Worm (Caenorhabditis elegans): ENCODE measurements around the gene C04G6.2.
A peak's percentile ranks its signal among the peaks of the same experiment; 100 is the strongest.

Gene C04G6.2

DNA sequence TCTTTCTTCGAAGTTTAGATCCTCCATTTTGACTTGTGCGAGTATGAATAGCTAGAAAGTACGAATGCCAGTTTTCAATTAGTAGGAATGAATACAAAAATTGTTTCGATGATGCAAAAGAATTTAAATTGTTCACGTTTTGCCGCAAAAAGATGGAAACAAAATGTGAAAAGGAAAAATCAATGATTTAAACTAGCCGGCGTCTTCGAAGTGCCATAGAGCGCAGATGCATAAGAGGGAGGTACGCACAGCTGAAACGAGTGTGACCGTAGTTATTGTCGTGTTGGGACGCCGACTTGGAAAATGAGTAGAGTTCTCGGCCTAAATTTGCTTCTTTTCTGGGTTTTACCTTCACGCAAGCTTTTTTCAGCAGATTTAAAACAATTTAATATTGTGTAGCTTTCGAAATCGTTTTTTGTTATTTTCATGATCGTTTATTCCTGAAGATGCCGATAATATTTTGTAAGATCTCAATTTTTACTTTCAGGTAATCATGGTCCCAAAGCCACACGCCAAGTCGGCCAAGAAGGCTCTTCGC lies 37.8 kb upstream of the C04G6.2 start, which contains the start of the genes ify-1 and rpl-22 (continued):
- TF ChIP-seq attf-3 (GFP tag; conservative IDR thresholded peaks at IDR 0.05), result peak; percentile 65
- peak; percentile 26 for TF ChIP-seq rpc-1 (optimal IDR thresholded peaks at IDR 0.05)
- TF ChIP-seq rpc-1 (tag; optimal IDR thresholded peaks at IDR 0.05), result peak; percentile 4
- peak; percentile 7 for TF ChIP-seq die-1 (tag; optimal IDR thresholded peaks at IDR 0.05)
- no peak for TF ChIP-seq ccch-3 (GFP tag; optimal IDR thresholded peaks at IDR 0.05)
- TF ChIP-seq lsl-1 (GFP tag; optimal IDR thresholded peaks at IDR 0.05), result peak; percentile 95
- TF ChIP-seq T26A5.8 (tag; optimal IDR thresholded peaks at IDR 0.05), result no peak
- peak; percentile 72 for TF ChIP-seq hsf-1 (GFP tag; IDR thresholded peaks at IDR 0.05)
- peak; percentile 37 for TF ChIP-seq mxl-1 (tag; optimal IDR thresholded peaks at IDR 0.05)
- TF ChIP-seq hrde-1 (tag; optimal IDR thresholded peaks at IDR 0.05; ENCODE audit: borderline replicate concordance), result peak; percentile 45
- TF ChIP-seq ceh-91 (GFP tag; IDR thresholded peaks at IDR 0.05), result peak; percentile 89
- peak; percentile 60 for TF ChIP-seq snpc-1.3 (tag; optimal IDR thresholded peaks at IDR 0.05; ENCODE audit: insufficient read depth)
- TF ChIP-seq Y56A3A.18 (GFP tag; IDR thresholded peaks at IDR 0.05), result peak; percentile 67; the same call in 1 of the 2 replicates
- TF ChIP-seq F33H1.4 (GFP tag; IDR thresholded peaks at IDR 0.05), result peak; percentile 96
- peak; percentile 89 for TF ChIP-seq pbrm-1 (GFP tag; IDR thresholded peaks at IDR 0.05)
- TF ChIP-seq nhr-80 (tag; optimal IDR thresholded peaks at IDR 0.05), result peak; percentile 36
- TF ChIP-seq F57C9.4 (tag; optimal IDR thresholded peaks at IDR 0.05), result peak; percentile 6
- TF ChIP-seq cebp-1 (GFP tag; IDR thresholded peaks at IDR 0.05), result no peak
- TF ChIP-seq cebp-1 (tag; optimal IDR thresholded peaks at IDR 0.05), result peak; percentile 76
- peak; percentile 34 for TF ChIP-seq B0261.1 (tag; optimal IDR thresholded peaks at IDR 0.05)
- no peak for TF ChIP-seq Y79H2A.3 (GFP tag; conservative IDR thresholded peaks at IDR 0.05)
- peak; percentile 77 for TF ChIP-seq egrh-3 (GFP tag; IDR thresholded peaks at IDR 0.05)
- 0 out of 2 replicates have a peak, but pooled peaks have one; percentile 42 for TF ChIP-seq ztf-28 (GFP tag; IDR thresholded peaks at IDR 0.05)
- TF ChIP-seq mcd-1 (GFP tag; IDR thresholded peaks at IDR 0.05), result peak; percentile 98
- TF ChIP-seq T07F8.4 (tag; optimal IDR thresholded peaks at IDR 0.05), result no peak
- TF ChIP-seq D2030.7 (GFP tag; IDR thresholded peaks at IDR 0.05), result peak; percentile 83
- peak; percentile 78 for TF ChIP-seq snpc-4 (GFP tag; optimal IDR thresholded peaks at IDR 0.05)
- TF ChIP-seq snpc-4 (tag; optimal IDR thresholded peaks at IDR 0.05), result peak; percentile 89 to 92 (median 90)
- 0 out of 2 replicates have a peak, but pooled peaks have one; percentile 54 for TF ChIP-seq Y95B8A.8 (GFP tag; IDR thresholded peaks at IDR 0.05)
- peak; percentile 77; the same call in 1 of the 2 replicates for TF ChIP-seq madf-3 (GFP tag; IDR thresholded peaks at IDR 0.05)
- TF ChIP-seq atf-7 (tag; optimal IDR thresholded peaks at IDR 0.05), result no peak
- peak; percentile 27 to 76 for TF ChIP-seq let-607 (tag; optimal IDR thresholded peaks at IDR 0.05)
- no peak for TF ChIP-seq F22D6.2 (tag; optimal IDR thresholded peaks at IDR 0.05)
- TF ChIP-seq gei-17 (GFP tag; optimal IDR thresholded peaks at IDR 0.05), result no peak
- TF ChIP-seq F57A8.1 (GFP tag; optimal IDR thresholded peaks at IDR 0.05), result no peak
- TF ChIP-seq athp-1 (tag; optimal IDR thresholded peaks at IDR 0.05), result peak; percentile 73
- TF ChIP-seq unc-62 (GFP tag; optimal IDR thresholded peaks at IDR 0.05), result no peak
- peak; percentile 66; the same call in 1 of the 2 replicates for TF ChIP-seq K11D2.4 (GFP tag; IDR thresholded peaks at IDR 0.05)

DNA sequence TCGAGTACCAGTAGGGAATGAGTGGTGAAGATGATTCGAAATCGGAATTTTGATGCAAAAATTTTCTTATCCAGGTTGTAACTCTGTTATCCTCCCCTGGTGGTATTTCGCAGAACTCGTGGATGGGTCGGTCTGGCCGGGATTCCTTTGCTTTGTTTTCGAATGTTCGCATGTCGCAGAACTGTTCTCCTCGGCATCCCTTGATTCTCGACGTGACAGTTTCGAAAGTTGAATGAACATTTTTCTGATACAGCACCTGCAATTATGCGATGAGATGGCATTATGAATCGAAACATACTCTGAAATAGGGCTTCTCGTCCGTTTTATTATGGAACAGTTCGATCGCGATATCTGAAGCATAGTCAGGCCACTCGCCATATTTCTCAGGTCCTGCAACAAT lies 36.8 kb upstream of the C04G6.2 start:
- TF ChIP-seq C17E4.6 (GFP tag; IDR thresholded peaks at IDR 0.05) (no peak), ztf-3 (GFP tag; optimal IDR thresholded peaks at IDR 0.05) (no peak), F49E8.2 (tag; optimal IDR thresholded peaks at IDR 0.05; ENCODE audit: insufficient read depth) (no peak), zim-3 (tag; optimal IDR thresholded peaks at IDR 0.05) (no peak), hmg-1.2 (GFP tag; IDR thresholded peaks at IDR 0.05) (no peak), ceh-79 (tag; optimal IDR thresholded peaks at IDR 0.05) (no peak), lsy-27 (tag; optimal IDR thresholded peaks at IDR 0.05; ENCODE audit: borderline replicate concordance, insufficient read depth) (no peak), ceh-91 (GFP tag; IDR thresholded peaks at IDR 0.05) (no peak), madf-3 (GFP tag; IDR thresholded peaks at IDR 0.05) (0 out of 2 replicates have a peak, but pooled peaks have one; percentile 4), cebp-1 (GFP tag; IDR thresholded peaks at IDR 0.05) (no peak), cebp-1 (tag; optimal IDR thresholded peaks at IDR 0.05) (no peak), ZK185.1 (tag; optimal IDR thresholded peaks at IDR 0.05; ENCODE audit: poor library complexity, severe bottlenecking) (no peak), aptf-3 (GFP tag; IDR thresholded peaks at IDR 0.05) (no peak), nhr-90 (tag; optimal IDR thresholded peaks at IDR 0.05) (no peak), egl-44 (GFP tag; IDR thresholded peaks at IDR 0.05) (no peak)

All from whole organism, young adult.